Fruit fly (Drosophila melanogaster): ENCODE data around the gene Ranbp21.

Ranbp21 gene

DNA sequence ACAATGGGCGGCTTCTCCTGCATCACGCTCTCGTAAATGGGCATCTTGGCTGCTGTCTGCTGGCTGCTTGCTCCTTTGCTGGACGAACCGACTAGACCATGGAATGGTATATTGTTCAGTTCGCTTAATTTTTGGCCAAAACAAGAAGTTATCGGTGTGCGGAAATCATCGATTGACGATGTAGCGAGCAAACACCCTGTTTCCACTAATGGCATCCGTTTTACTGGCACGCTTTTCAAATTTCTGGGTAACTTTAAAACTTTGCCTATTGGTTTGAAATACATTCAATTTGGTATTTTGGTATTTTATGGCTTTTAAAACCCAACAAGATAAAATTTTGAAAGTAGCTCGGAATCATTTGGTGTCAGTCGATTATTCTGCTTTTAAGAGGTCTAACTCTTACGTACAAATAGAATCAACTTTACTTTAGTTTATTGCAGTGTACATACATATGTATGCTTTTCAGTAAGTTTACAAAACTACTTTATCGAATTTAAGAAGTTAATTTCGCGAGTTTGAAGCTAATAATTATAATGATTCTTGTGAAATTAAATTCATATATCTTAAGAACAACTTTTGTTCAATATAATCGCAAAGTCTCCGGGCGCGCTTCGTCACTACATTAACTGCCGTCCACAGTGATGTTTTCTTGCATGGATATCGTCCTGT, 6.1 kb downstream of the Ranbp21 start, which contains the start of gene Arp10 (continued):
- TF ChIP-seq CG10654 (GFP tag; optimal IDR thresholded peaks at IDR 0.05) (no peak), Hr51 (GFP tag; optimal IDR thresholded peaks at IDR 0.05) (no peak), ab (GFP tag; optimal IDR thresholded peaks at IDR 0.05) (no peak), Dek (tag; optimal IDR thresholded peaks at IDR 0.05) (no peak), jing (GFP tag; optimal IDR thresholded peaks at IDR 0.05) (no peak), sim (GFP tag; IDR thresholded peaks at IDR 0.05) (no peak), eyg (GFP tag; optimal IDR thresholded peaks at IDR 0.05) (no peak), zfh2 (GFP tag; optimal IDR thresholded peaks at IDR 0.05) (peak; percentile 14), Nf-YC (tag; optimal IDR thresholded peaks at IDR 0.05) (no peak), CG2120 (GFP tag; optimal IDR thresholded peaks at IDR 0.05) (peak; percentile 41), CG33213 (GFP tag; optimal IDR thresholded peaks at IDR 0.05) (no peak), phol (tag; optimal IDR thresholded peaks at IDR 0.05) (peak; percentile 40), CG2129 (GFP tag; IDR thresholded peaks at IDR 0.05; ENCODE audit: partially characterized antibody) (no peak), Sin3A (optimal IDR thresholded peaks at IDR 0.05) (peak; percentile 40), CG18764 (GFP tag; optimal IDR thresholded peaks at IDR 0.05) (peak; percentile 15), HLHmδ (GFP tag; optimal IDR thresholded peaks at IDR 0.05) (no peak), CG17361 (GFP tag; IDR thresholded peaks at IDR 0.05) (0 out of 3 replicates have a peak, but pooled peaks have one; percentile 35), Atf6 (GFP tag; IDR thresholded peaks at IDR 0.05) (no peak), TFAM (GFP tag; optimal IDR thresholded peaks at IDR 0.05) (no peak), CG3163 (GFP tag; optimal IDR thresholded peaks at IDR 0.05) (peak; percentile 23), tap (tag; optimal IDR thresholded peaks at IDR 0.05) (no peak), CG2889 (GFP tag; IDR thresholded peaks at IDR 0.05) (no peak), gsb (GFP tag; IDR thresholded peaks at IDR 0.05) (no peak), Meics (GFP tag; optimal IDR thresholded peaks at IDR 0.05) (peak; percentile 82), CG11398 (GFP tag; optimal IDR thresholded peaks at IDR 0.05) (no peak), unpg (GFP tag; optimal IDR thresholded peaks at IDR 0.05) (no peak), CG3065 (GFP tag; optimal IDR thresholded peaks at IDR 0.05) (no peak), unc-4 (GFP tag; IDR thresholded peaks at IDR 0.05; ENCODE audit: partially characterized antibody) (no peak), YL-1 (GFP tag; optimal IDR thresholded peaks at IDR 0.05) (peak; percentile 18), caup (GFP tag; optimal IDR thresholded peaks at IDR 0.05; ENCODE audit: severe bottlenecking) (no peak), CG17802 (tag; optimal IDR thresholded peaks at IDR 0.05) (peak; percentile 83), CG3995 (GFP tag; optimal IDR thresholded peaks at IDR 0.05) (peak; percentile 75), ems (GFP tag; optimal IDR thresholded peaks at IDR 0.05) (no peak), scrt (GFP tag; optimal IDR thresholded peaks at IDR 0.05) (no peak), Xbp1 (GFP tag; optimal IDR thresholded peaks at IDR 0.05) (peak; percentile 31), chinmo (GFP tag; IDR thresholded peaks at IDR 0.05; ENCODE audit: partially characterized antibody) (0 out of 4 replicates have a peak, but pooled peaks have one; percentile 59), pros (GFP tag; optimal IDR thresholded peaks at IDR 0.05) (no peak), CG1832 (GFP tag; optimal IDR thresholded peaks at IDR 0.05) (no peak), jigr1 (GFP tag; IDR thresholded peaks at IDR 0.05) (no peak), E2f2 (GFP tag; IDR thresholded peaks at IDR 0.05) (peak; percentile 75), kah (GFP tag; optimal IDR thresholded peaks at IDR 0.05) (no peak), ci (GFP tag; IDR thresholded peaks at IDR 0.05) (no peak), CG12104 (GFP tag; optimal IDR thresholded peaks at IDR 0.05) (no peak), CG31365 (tag; optimal IDR thresholded peaks at IDR 0.05) (no peak), gro (GFP tag; optimal IDR thresholded peaks at IDR 0.05) (no peak), vfl (GFP tag; optimal IDR thresholded peaks at IDR 0.05) (no peak), grau (tag; optimal IDR thresholded peaks at IDR 0.05) (peak; percentile 46), HLH54F (GFP tag; optimal IDR thresholded peaks at IDR 0.05) (no peak), CG1603 (tag; optimal IDR thresholded peaks at IDR 0.05) (peak; percentile 64), CG13287 (GFP tag; IDR thresholded peaks at IDR 0.05; ENCODE audit: partially characterized antibody) (peak; percentile 67)

Measured in whole organism, embryonic.